Fruit fly (Drosophila melanogaster): Measurements from ENCODE around the gene CG33263.
A peak's percentile ranks its signal among the peaks of the same experiment; 100 is the strongest.

Gene CG33263

dm6 chr3L:13410999-13411398 is 13.0 kb downstream of the CG33263 start:
- TF ChIP-seq CG9817 (tag; optimal IDR thresholded peaks at IDR 0.05), result peak; percentile 48
- no peak for TF ChIP-seq slou (GFP tag; optimal IDR thresholded peaks at IDR 0.05)
- TF ChIP-seq Hr39 (optimal IDR thresholded peaks at IDR 0.05), result no peak
- peak; percentile 36 for TF ChIP-seq sisA (GFP tag; IDR thresholded peaks at IDR 0.05)
- no peak for TF ChIP-seq odd (GFP tag; optimal IDR thresholded peaks at IDR 0.05)
- no peak for TF ChIP-seq CG12299 (tag; optimal IDR thresholded peaks at IDR 0.05)
- peak; percentile 2 for TF ChIP-seq Myb (GFP tag; optimal IDR thresholded peaks at IDR 0.05)
- TF ChIP-seq CG5245 (GFP tag; optimal IDR thresholded peaks at IDR 0.05), result peak; percentile 61
- no peak for TF ChIP-seq ranshi (GFP tag; IDR thresholded peaks at IDR 0.05)
- peak; percentile 13 for TF ChIP-seq chn (GFP tag; optimal IDR thresholded peaks at IDR 0.05)
- TF ChIP-seq HmgD (GFP tag; optimal IDR thresholded peaks at IDR 0.05), result no peak
- TF ChIP-seq caup (GFP tag; optimal IDR thresholded peaks at IDR 0.05; ENCODE audit: severe bottlenecking), result no peak
- no peak for TF ChIP-seq CG6689 (GFP tag; IDR thresholded peaks at IDR 0.05)
- TF ChIP-seq amos (GFP tag; IDR thresholded peaks at IDR 0.05; ENCODE audit: partially characterized antibody), result peak; percentile 56
- TF ChIP-seq CG12744 (GFP tag; optimal IDR thresholded peaks at IDR 0.05), result no peak
- no peak for TF ChIP-seq CG1233 (GFP tag; optimal IDR thresholded peaks at IDR 0.05)
- TF ChIP-seq bcd (GFP tag; optimal IDR thresholded peaks at IDR 0.05), result peak; percentile 32
- no peak for TF ChIP-seq CG10565 (GFP tag; optimal IDR thresholded peaks at IDR 0.05)
- peak; percentile 13 for TF ChIP-seq unpg (GFP tag; optimal IDR thresholded peaks at IDR 0.05)
- TF ChIP-seq CG15696 (tag; optimal IDR thresholded peaks at IDR 0.05), result peak; percentile 68
- no peak for TF ChIP-seq sim (GFP tag; IDR thresholded peaks at IDR 0.05)
- no peak for TF ChIP-seq CG11560 (tag; IDR thresholded peaks at IDR 0.05)
- peak; percentile 16 for TF ChIP-seq CG12391 (tag; optimal IDR thresholded peaks at IDR 0.05)
- peak; percentile 4 for TF ChIP-seq CG3163 (GFP tag; optimal IDR thresholded peaks at IDR 0.05)
- TF ChIP-seq CG10979 (tag; optimal IDR thresholded peaks at IDR 0.05), result peak; percentile 100
- TF ChIP-seq Rfx (GFP tag; IDR thresholded peaks at IDR 0.05), result peak; percentile 78
- TF ChIP-seq CG43689 (GFP tag; IDR thresholded peaks at IDR 0.05), result no peak
- peak; percentile 77 for TF ChIP-seq CG3995 (GFP tag; optimal IDR thresholded peaks at IDR 0.05)
- TF ChIP-seq Deaf1 (tag; optimal IDR thresholded peaks at IDR 0.05), result no peak
- no peak for TF ChIP-seq ash1 (GFP tag; optimal IDR thresholded peaks at IDR 0.05)
- no peak for TF ChIP-seq YL-1 (GFP tag; optimal IDR thresholded peaks at IDR 0.05)
- no peak for TF ChIP-seq CG3838 (GFP tag; optimal IDR thresholded peaks at IDR 0.05)
- no peak for TF ChIP-seq Drgx (GFP tag; IDR thresholded peaks at IDR 0.05)
- TF ChIP-seq ftz-f1 (GFP tag; optimal IDR thresholded peaks at IDR 0.05), result no peak
- TF ChIP-seq CG10209 (GFP tag; optimal IDR thresholded peaks at IDR 0.05), result no peak
- TF ChIP-seq CG1602 (GFP tag; optimal IDR thresholded peaks at IDR 0.05), result peak; percentile 43
- no peak for TF ChIP-seq eve (GFP tag; optimal IDR thresholded peaks at IDR 0.05)
- TF ChIP-seq Hr3 (GFP tag; optimal IDR thresholded peaks at IDR 0.05), result peak; percentile 33
- no peak for TF ChIP-seq Lim3 (GFP tag; IDR thresholded peaks at IDR 0.05)
- no peak for TF ChIP-seq h (optimal IDR thresholded peaks at IDR 0.05)
- no peak for TF ChIP-seq sr (GFP tag; IDR thresholded peaks at IDR 0.05)
- TF ChIP-seq Antp (GFP tag; optimal IDR thresholded peaks at IDR 0.05), result peak; percentile 20
- TF ChIP-seq Mes4 (GFP tag; optimal IDR thresholded peaks at IDR 0.05), result no peak
- TF ChIP-seq CG11504 (tag; optimal IDR thresholded peaks at IDR 0.05), result peak; percentile 44
- peak; percentile 39 for TF ChIP-seq Sox102F (GFP tag; optimal IDR thresholded peaks at IDR 0.05)
- no peak for TF ChIP-seq CG7357 (GFP tag; IDR thresholded peaks at IDR 0.05)
- TF ChIP-seq CG6272 (GFP tag; IDR thresholded peaks at IDR 0.05), result no peak
- TF ChIP-seq gem (tag; optimal IDR thresholded peaks at IDR 0.05), result peak; percentile 54
- peak; percentile 11 for TF ChIP-seq bab2 (GFP tag; optimal IDR thresholded peaks at IDR 0.05)
- peak; percentile 26 for TF ChIP-seq CG8290 (GFP tag; optimal IDR thresholded peaks at IDR 0.05)
- TF ChIP-seq CG8290 (tag; optimal IDR thresholded peaks at IDR 0.05), result no peak
- no peak for TF ChIP-seq ac (GFP tag; optimal IDR thresholded peaks at IDR 0.05)
- TF ChIP-seq Eip74EF (GFP tag; optimal IDR thresholded peaks at IDR 0.05), result no peak
